Worm (Caenorhabditis elegans): ENCODE data around the gene F52C9.5.

DNA sequence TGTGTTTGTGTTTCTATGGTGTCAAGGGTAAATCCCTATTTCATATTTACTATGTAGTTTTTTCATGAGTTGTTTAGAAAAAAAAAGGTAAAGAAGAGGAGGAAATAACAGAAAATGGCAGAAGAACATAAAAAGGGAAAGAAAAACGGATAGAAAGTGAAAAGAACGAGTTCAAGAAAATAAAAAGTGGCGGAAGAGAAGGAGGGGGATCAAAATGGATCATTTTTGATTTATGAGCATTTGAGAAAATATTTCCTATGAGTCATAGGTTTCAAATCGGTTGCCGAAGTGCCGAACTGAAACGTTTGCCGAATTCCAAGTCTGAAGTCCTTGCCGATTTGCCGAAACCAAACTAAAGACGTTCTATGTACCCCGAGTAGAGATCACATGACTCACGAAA is 36.8 kb downstream of the F52C9.5 start:
- TF ChIP-seq hmg-4 (GFP tag; optimal IDR thresholded peaks at IDR 0.05) (no peak), sea-1 (GFP tag; conservative IDR thresholded peaks at IDR 0.05) (no peak), pes-1 (GFP tag; IDR thresholded peaks at IDR 0.05) (no peak), ets-7 (tag; optimal IDR thresholded peaks at IDR 0.05) (no peak), scrt-1 (GFP tag; IDR thresholded peaks at IDR 0.05) (no peak)
